Fruit fly (Drosophila melanogaster): ENCODE data around the gene Or10a.
A peak's percentile ranks its signal among the peaks of the same experiment; 100 is the strongest.

Gene Or10a

dm6 chrX:11446792-11447405 is 29.7 kb upstream of the Or10a start:
- peak; percentile 82 for TF ChIP-seq NfI (GFP tag; optimal IDR thresholded peaks at IDR 0.05)
- no peak for TF ChIP-seq dan (GFP tag; IDR thresholded peaks at IDR 0.05)
- peak; percentile 3 for TF ChIP-seq CG9437 (GFP tag; optimal IDR thresholded peaks at IDR 0.05)
- peak; percentile 71 for TF ChIP-seq CrebB (tag; optimal IDR thresholded peaks at IDR 0.05)
- peak; percentile 73 for TF ChIP-seq chm (GFP tag; IDR thresholded peaks at IDR 0.05)
- peak; percentile 95 for TF ChIP-seq lilli (GFP tag; optimal IDR thresholded peaks at IDR 0.05)
- TF ChIP-seq CG11504 (tag; optimal IDR thresholded peaks at IDR 0.05): peak; percentile 70
- TF ChIP-seq CG15073 (GFP tag; optimal IDR thresholded peaks at IDR 0.05): no peak
- TF ChIP-seq sd (tag; optimal IDR thresholded peaks at IDR 0.05): peak; percentile 58
- no peak for TF ChIP-seq fru (optimal IDR thresholded peaks at IDR 0.05)
- peak; percentile 46 for TF ChIP-seq kay (GFP tag; optimal IDR thresholded peaks at IDR 0.05)
- no peak for TF ChIP-seq Dref (GFP tag; IDR thresholded peaks at IDR 0.05)
- TF ChIP-seq CG3281 (GFP tag; optimal IDR thresholded peaks at IDR 0.05): peak; percentile 86
- peak; percentile 44 to 64 for TF ChIP-seq Pdp1 (GFP tag; optimal IDR thresholded peaks at IDR 0.05)
- peak; percentile 76 to 77 for TF ChIP-seq dpn (GFP tag; optimal IDR thresholded peaks at IDR 0.05)
- TF ChIP-seq tx (GFP tag; optimal IDR thresholded peaks at IDR 0.05): peak; percentile 75
- TF ChIP-seq C15 (GFP tag; IDR thresholded peaks at IDR 0.05): peak; percentile 76; the same call in 2 of the 3 replicates
- no peak for TF ChIP-seq CG12236 (GFP tag; optimal IDR thresholded peaks at IDR 0.05)
- TF ChIP-seq CG6254 (GFP tag; optimal IDR thresholded peaks at IDR 0.05): no peak
- 0 out of 3 replicates have a peak, but pooled peaks have one; percentile 47 for TF ChIP-seq CG11093 (GFP tag; IDR thresholded peaks at IDR 0.05)
- TF ChIP-seq NC2α (GFP tag; optimal IDR thresholded peaks at IDR 0.05): peak; percentile 33
- TF ChIP-seq CG15696 (tag; optimal IDR thresholded peaks at IDR 0.05): peak; percentile 48
- TF ChIP-seq az2 (GFP tag; optimal IDR thresholded peaks at IDR 0.05): peak; percentile 57
- peak; percentile 78 for TF ChIP-seq CG10209 (GFP tag; optimal IDR thresholded peaks at IDR 0.05)
- no peak for TF ChIP-seq sim (GFP tag; IDR thresholded peaks at IDR 0.05)
- 0 out of 3 replicates have a peak, but pooled peaks have one; percentile 49 for TF ChIP-seq so (GFP tag; IDR thresholded peaks at IDR 0.05)
- TF ChIP-seq vnd (GFP tag; IDR thresholded peaks at IDR 0.05; ENCODE audit: partially characterized antibody): no peak
- TF ChIP-seq salm (tag; optimal IDR thresholded peaks at IDR 0.05): no peak
- TF ChIP-seq YL-1 (GFP tag; optimal IDR thresholded peaks at IDR 0.05): no peak
- no peak for TF ChIP-seq twi (tag; optimal IDR thresholded peaks at IDR 0.05)
- TF ChIP-seq ase (GFP tag; IDR thresholded peaks at IDR 0.05): no peak; the same call in 2 of the 3 replicates
- peak; percentile 78 for TF ChIP-seq ci (GFP tag; IDR thresholded peaks at IDR 0.05)
- TF ChIP-seq Fer3 (tag; optimal IDR thresholded peaks at IDR 0.05): peak; percentile 91
- no peak for TF ChIP-seq ato (GFP tag; IDR thresholded peaks at IDR 0.05; ENCODE audit: partially characterized antibody)
- TF ChIP-seq Sox102F (GFP tag; optimal IDR thresholded peaks at IDR 0.05): peak; percentile 65
- TF ChIP-seq mld (GFP tag; IDR thresholded peaks at IDR 0.05; ENCODE audit: partially characterized antibody): no peak
- peak; percentile 68 for TF ChIP-seq CG16863 (GFP tag; optimal IDR thresholded peaks at IDR 0.05)
- TF ChIP-seq CG12769 (tag; optimal IDR thresholded peaks at IDR 0.05): peak; percentile 96
- peak; percentile 94 for TF ChIP-seq mam (GFP tag; optimal IDR thresholded peaks at IDR 0.05)
- peak; percentile 42 for TF ChIP-seq slp2 (GFP tag; optimal IDR thresholded peaks at IDR 0.05)
- peak; percentile 72 for TF ChIP-seq CG1603 (tag; optimal IDR thresholded peaks at IDR 0.05)
- peak; percentile 3 for TF ChIP-seq Ssrp (tag; optimal IDR thresholded peaks at IDR 0.05)
- no peak for TF ChIP-seq crp (GFP tag; optimal IDR thresholded peaks at IDR 0.05)
- TF ChIP-seq tll (GFP tag; optimal IDR thresholded peaks at IDR 0.05): no peak
- peak; percentile 78 for TF ChIP-seq CG10366 (GFP tag; IDR thresholded peaks at IDR 0.05)
- TF ChIP-seq Bgb (GFP tag; IDR thresholded peaks at IDR 0.05; ENCODE audit: partially characterized antibody): no peak
- peak; percentile 70; the same call in 2 of the 3 replicates for TF ChIP-seq zfh1 (GFP tag; IDR thresholded peaks at IDR 0.05)
- peak; percentile 89 for TF ChIP-seq row (GFP tag; IDR thresholded peaks at IDR 0.05)
- TF ChIP-seq exex (tag; optimal IDR thresholded peaks at IDR 0.05): peak; percentile 78
